Worm (Caenorhabditis elegans) whole organism, young adult: ENCODE results near the gene ced-6.

Source experiments
- B0035.1 ChIP-seq: sonication (generic microtip); optimal IDR thresholded peaks from 2 replicates; lab custom pipeline; 2016; ENCODE audit warnings: missing genetic modification characterization, mild to moderate bottlenecking, missing compliant biosample characterization, missing genotype, missing genetic modification reagents
- B0261.1 ChIP-seq: sonication (generic microtip); optimal IDR thresholded peaks from 2 replicates; lab custom pipeline; 2016; ENCODE audit warnings: mild to moderate bottlenecking, missing genetic modification characterization, moderate library complexity, missing compliant biosample characterization
- F22D6.2 ChIP-seq: sonication (generic microtip); optimal IDR thresholded peaks from 2 replicates; lab custom pipeline; 2016; ENCODE audit warnings: mild to moderate bottlenecking, missing genetic modification characterization, missing compliant biosample characterization
- F23B12.7 ChIP-seq: sonication (generic microtip); optimal IDR thresholded peaks from 2 replicates; lab custom pipeline; 2017; ENCODE audit warnings: missing genetic modification characterization, mild to moderate bottlenecking, missing compliant biosample characterization, antibody characterized with exemption, moderate library complexity; ENCODE audit not compliant: insufficient read depth
- Y53F4B.3 ChIP-seq: fragments of 200-800 bp; sonication (Bioruptor generic); IDR thresholded peaks from 2 replicates; pipeline ENCODE4 v1.3.6; 2022; ENCODE audit warnings: missing genetic modification reagents, missing genetic modification characterization, missing compliant biosample characterization
- Y67H2A.10 ChIP-seq: fragments of 200-800 bp; sonication (Bioruptor generic); conservative IDR thresholded peaks from 2 replicates; pipeline ENCODE4 v1.3.6; 2022; ENCODE audit warnings: missing genetic modification reagents, missing genetic modification characterization, missing compliant biosample characterization
- Y79H2A.3 ChIP-seq: fragments of 200-800 bp; sonication (Bioruptor generic); conservative IDR thresholded peaks from 2 replicates; pipeline ENCODE4 v1.3.6; 2022; ENCODE audit warnings: missing genetic modification reagents, missing genetic modification characterization, missing compliant biosample characterization
- cebp-1 ChIP-seq, 2 experiments: fragments of 200-800 bp in 1 of 2; sonication (Bioruptor generic) in 1 of 2; sonication (generic microtip) in 1 of 2; IDR thresholded peaks in 1 of 2; optimal IDR thresholded peaks in 1 of 2; 2 replicates each; pipeline versions ENCODE4 v1.3.6 to Lab custom; 2017 to 2022; ENCODE audit warnings: missing compliant biosample characterization in 2 of 2, missing genetic modification characterization in 2 of 2, mild to moderate bottlenecking in 1 of 2, missing genetic modification reagents in 1 of 2, moderate library complexity in 1 of 2
- cebp-2 ChIP-seq: fragments of 200-800 bp; sonication (Bioruptor generic); IDR thresholded peaks from 2 replicates; pipeline ENCODE4 v1.3.6; 2022; ENCODE audit warnings: missing genetic modification characterization, missing compliant biosample characterization
- ceh-27 ChIP-seq: fragments of 200-800 bp; sonication (Bioruptor generic); optimal IDR thresholded peaks from 2 replicates; lab custom pipeline; 2018; ENCODE audit warnings: mild to moderate bottlenecking, missing genetic modification characterization, moderate library complexity, missing compliant biosample characterization
- ceh-79 ChIP-seq: sonication (generic microtip); optimal IDR thresholded peaks from 2 replicates; lab custom pipeline; 2017; ENCODE audit warnings: mild to moderate bottlenecking, missing genetic modification characterization, missing compliant biosample characterization
- die-1 ChIP-seq: sonication (generic microtip); optimal IDR thresholded peaks from 2 replicates; lab custom pipeline; 2016; ENCODE audit warnings: missing genotype, mild to moderate bottlenecking, missing genetic modification characterization, missing compliant biosample characterization
- dox-1 ChIP-seq: fragments of 200-800 bp; sonication (Bioruptor generic); IDR thresholded peaks from 2 replicates; pipeline ENCODE4 v1.3.6; 2022; ENCODE audit warnings: missing genetic modification reagents, missing genetic modification characterization, missing compliant biosample characterization
- dpff-1 ChIP-seq: sonication (generic microtip); optimal IDR thresholded peaks from 2 replicates; lab custom pipeline; 2017; ENCODE audit warnings: mild to moderate bottlenecking, missing genetic modification characterization, missing compliant biosample characterization
- efl-1 ChIP-seq: fragments of 150-350 bp; optimal IDR thresholded peaks from 2 replicates; lab custom pipeline; 2014; ENCODE audit warnings: missing biosample characterization, missing genetic modification reagents, missing genetic modification characterization
- egl-18 ChIP-seq: fragments of 200-800 bp; sonication (Bioruptor generic); IDR thresholded peaks from 2 replicates; pipeline ENCODE4 v1.3.6; 2022; ENCODE audit warnings: missing genetic modification reagents, missing genetic modification characterization, missing compliant biosample characterization
- ekl-4 ChIP-seq: fragments of 200-800 bp; sonication (Bioruptor generic); IDR thresholded peaks from 2 replicates; pipeline ENCODE4 v1.3.6; 2022; ENCODE audit warnings: missing genetic modification reagents, missing genetic modification characterization, missing compliant biosample characterization
- fkh-3 ChIP-seq: sonication (generic microtip); optimal IDR thresholded peaks from 2 replicates; lab custom pipeline; 2016; ENCODE audit warnings: mild to moderate bottlenecking, missing genetic modification characterization, missing compliant biosample characterization
- hlh-12 ChIP-seq: sonication (generic microtip); optimal IDR thresholded peaks from 2 replicates; lab custom pipeline; 2016; ENCODE audit warnings: missing genetic modification characterization, missing compliant biosample characterization
- hlh-26 ChIP-seq: fragments of 200-800 bp; sonication (Bioruptor generic); conservative IDR thresholded peaks from 2 replicates; pipeline ENCODE4 v1.3.6; 2022; ENCODE audit warnings: missing genetic modification reagents, missing genetic modification characterization, missing compliant biosample characterization
- hmg-1.2 ChIP-seq: fragments of 200-800 bp; sonication (Bioruptor generic); IDR thresholded peaks from 2 replicates; pipeline ENCODE4 v1.3.6; 2022; ENCODE audit warnings: missing genetic modification reagents, missing genetic modification characterization, missing compliant biosample characterization
- lin-40 ChIP-seq: sonication (generic microtip); optimal IDR thresholded peaks from 2 replicates; lab custom pipeline; 2016; ENCODE audit warnings: missing genetic modification characterization, mild to moderate bottlenecking, missing compliant biosample characterization, missing genotype, missing genetic modification reagents
- lin-54 ChIP-seq: fragments of 200-800 bp; sonication (Bioruptor generic); optimal IDR thresholded peaks from 2 replicates; lab custom pipeline; 2018; ENCODE audit warnings: mild to moderate bottlenecking, missing genetic modification characterization, missing compliant biosample characterization
- lsl-1 ChIP-seq: fragments of 200-800 bp; sonication (Bioruptor generic); optimal IDR thresholded peaks from 2 replicates; lab custom pipeline; 2018; ENCODE audit warnings: mild to moderate bottlenecking, missing genetic modification characterization, moderate library complexity, missing compliant biosample characterization
- mcd-1 ChIP-seq: fragments of 200-800 bp; sonication (Bioruptor generic); IDR thresholded peaks from 2 replicates; pipeline ENCODE4 v1.3.6; 2022; ENCODE audit warnings: missing genetic modification reagents, missing genetic modification characterization, missing compliant biosample characterization
- nfya-1 ChIP-seq: sonication (generic microtip); optimal IDR thresholded peaks from 2 replicates; lab custom pipeline; 2017; ENCODE audit warnings: antibody characterized with exemption, missing compliant biosample characterization, missing genetic modification characterization, borderline replicate concordance; ENCODE audit not compliant: insufficient read depth
- nfyb-1 ChIP-seq: fragments of 200-800 bp; sonication (Bioruptor generic); IDR thresholded peaks from 2 replicates; pipeline ENCODE4 v1.3.6; 2022; ENCODE audit warnings: missing genetic modification reagents, missing genetic modification characterization, missing compliant biosample characterization
- nhr-120 ChIP-seq: fragments of 200-800 bp; sonication (Bioruptor generic); IDR thresholded peaks from 2 replicates; pipeline ENCODE4 v1.3.6; 2022; ENCODE audit warnings: missing genetic modification characterization, missing compliant biosample characterization
- rpc-1 ChIP-seq, 2 experiments: fragments of 150-350 bp in 1 of 2; sonication (generic microtip) in 1 of 2; optimal IDR thresholded peaks; 2 replicates each; lab custom pipeline; 2014 to 2018; ENCODE audit warnings: missing biosample characterization in 1 of 2, missing genetic modification characterization in 1 of 2, missing genetic modification reagents in 1 of 2, missing genotype in 1 of 2
- snpc-1.1 ChIP-seq: sonication (generic microtip); optimal IDR thresholded peaks from 2 replicates; lab custom pipeline; 2017; ENCODE audit warnings: missing genetic modification characterization, mild to moderate bottlenecking, missing compliant biosample characterization, antibody characterized with exemption, moderate library complexity, missing genotype, missing genetic modification reagents; ENCODE audit not compliant: insufficient read depth
- somi-1 ChIP-seq: fragments of 200-800 bp; sonication (Bioruptor generic); optimal IDR thresholded peaks from 2 replicates; lab custom pipeline; 2018; ENCODE audit warnings: mild to moderate bottlenecking, missing genetic modification characterization, missing compliant biosample characterization
- tlf-1 ChIP-seq: fragments of 200-800 bp; sonication (Bioruptor generic); optimal IDR thresholded peaks from 2 replicates; lab custom pipeline; 2018; ENCODE audit warnings: mild to moderate bottlenecking, missing genetic modification characterization, missing compliant biosample characterization
- zim-3 ChIP-seq: sonication (generic microtip); optimal IDR thresholded peaks from 2 replicates; lab custom pipeline; 2017; ENCODE audit warnings: mild to moderate bottlenecking, missing genetic modification characterization, moderate library complexity, missing compliant biosample characterization
- ztf-18 ChIP-seq: sonication (generic microtip); optimal IDR thresholded peaks from 2 replicates; lab custom pipeline; 2016; ENCODE audit warnings: missing genotype, mild to moderate bottlenecking, missing genetic modification characterization, missing compliant biosample characterization
- ztf-22 ChIP-seq: fragments of 200-800 bp; sonication (Bioruptor generic); optimal IDR thresholded peaks from 2 replicates; lab custom pipeline; 2018; ENCODE audit warnings: mild to moderate bottlenecking, missing genetic modification characterization, moderate library complexity, missing compliant biosample characterization
- ztf-25 ChIP-seq: fragments of 200-800 bp; sonication (Bioruptor generic); IDR thresholded peaks from 2 replicates; pipeline ENCODE4 v1.3.6; 2022; ENCODE audit warnings: missing genetic modification reagents, missing genetic modification characterization, missing compliant biosample characterization
- ztf-28 ChIP-seq: fragments of 200-800 bp; sonication (Bioruptor generic); IDR thresholded peaks from 2 replicates; pipeline ENCODE4 v1.3.6; 2022; ENCODE audit warnings: missing genetic modification reagents, missing genetic modification characterization, missing compliant biosample characterization

ced-6 gene

ce11 chrIII:5570814-5571443, 24.6 kb upstream of the ced-6 start:
- TF ChIP-seq ztf-28 (GFP tag; lab: Robert Waterston, UW) (no peak), fkh-3 (tag; lab: Kevin White, UChicago) (no peak), lsl-1 (GFP tag; lab: Kevin White, UChicago) (no peak), snpc-1.1 (tag; lab: Kevin White, UChicago) (no peak)

- TF ChIP-seq lin-54 (GFP tag; lab: Kevin White, UChicago) (no peak), egl-18 (GFP tag; lab: Robert Waterston, UW) (no peak), hlh-26 (GFP tag; lab: Robert Waterston, UW) (no peak), ztf-22 (no peak), rpc-1 (optimal IDR thresholded peaks at IDR 0.05; lab: Kevin White, UChicago) (no peak), rpc-1 (tag; optimal IDR thresholded peaks at IDR 0.05; lab: Kevin White, UChicago) (no peak), nhr-120 (GFP tag; lab: Robert Waterston, UW) (no peak), ceh-79 (tag; lab: Kevin White, UChicago) (no peak), dox-1 (GFP tag; lab: Robert Waterston, UW) (no peak), mcd-1 (GFP tag; lab: Robert Waterston, UW) (no peak), zim-3 (tag; lab: Kevin White, UChicago) (no peak), Y79H2A.3 (GFP tag; lab: Robert Waterston, UW) (no peak), B0261.1 (no peak), ztf-18 (tag; lab: Kevin White, UChicago) (no peak), lin-40 (tag; lab: Kevin White, UChicago) (no peak), hmg-1.2 (GFP tag; lab: Robert Waterston, UW) (no peak), ceh-27 (GFP tag; lab: Kevin White, UChicago) (no peak)
Observed at ce11 chrIII:5572806-5573205, 22.8 kb upstream of the ced-6 start.

- TF ChIP-seq hlh-12 (tag; lab: Kevin White, UChicago) (no peak), ceh-27 (GFP tag; lab: Kevin White, UChicago) (no peak), F22D6.2 (tag; lab: Kevin White, UChicago) (no peak), nfyb-1 (GFP tag; lab: Robert Waterston, UW) (no peak), dpff-1 (no peak)
Observed at ce11 chrIII:5573694-5574093, 21.9 kb upstream of the ced-6 start, which contains the start of gene molo-1. Gene molo-1 (plus strand): TSS chrIII:5573994.

ce11 chrIII:5581049-5581448, 14.5 kb upstream of the ced-6 start, which contains the start of gene F56D2.5:
Gene F56D2.5 (minus strand): TSS chrIII:5581419.
- TF ChIP-seq F22D6.2 (tag; lab: Kevin White, UChicago), result no peak
- peak; percentile 93 for TF ChIP-seq cebp-1 (GFP tag; IDR thresholded peaks at IDR 0.05; lab: Robert Waterston, UW)
- TF ChIP-seq cebp-1 (tag; optimal IDR thresholded peaks at IDR 0.05; lab: Kevin White, UChicago), result peak; percentile 97

ce11 chrIII:5582766-5583165, 12.8 kb upstream of the ced-6 start, which contains the start of the genes F56D2.8 and uev-2:
Gene F56D2.8 (minus strand): TSS chrIII:5582866.
Gene uev-2 (plus strand): TSS chrIII:5583125.
- TF ChIP-seq die-1 (tag; lab: Kevin White, UChicago), result no peak
- no peak for TF ChIP-seq ztf-28 (GFP tag; lab: Robert Waterston, UW)
- TF ChIP-seq cebp-2, result no peak
- TF ChIP-seq ztf-25 (GFP tag; lab: Robert Waterston, UW), result no peak
- TF ChIP-seq F23B12.7 (tag; lab: Kevin White, UChicago), result no peak
- TF ChIP-seq tlf-1, result no peak
- TF ChIP-seq B0035.1 (tag; lab: Kevin White, UChicago), result no peak
- TF ChIP-seq hlh-26 (GFP tag; lab: Robert Waterston, UW), result no peak
- no peak for TF ChIP-seq somi-1 (GFP tag; lab: Kevin White, UChicago)
- no peak for TF ChIP-seq Y67H2A.10
- TF ChIP-seq ekl-4 (GFP tag; lab: Robert Waterston, UW), result no peak
- TF ChIP-seq efl-1 (GFP tag; lab: Kevin White, UChicago), result no peak
- no peak for TF ChIP-seq F22D6.2 (tag; lab: Kevin White, UChicago)
- no peak for TF ChIP-seq nfya-1 (tag; lab: Kevin White, UChicago)
- TF ChIP-seq Y53F4B.3, result no peak
